Worm (Caenorhabditis elegans) whole organism, midembryonic: Measurements from ENCODE around the gene cdc-25.3.

Experiments used
- cog-1 ChIP-seq: sonication (generic microtip); optimal IDR thresholded peaks from 2 replicates; lab custom pipeline; 2016; ENCODE audit warnings: missing genetic modification characterization, missing compliant biosample characterization
- flt-1 ChIP-seq: fragments of 200-800 bp; sonication (Bioruptor generic); IDR thresholded peaks from 2 replicates; pipeline ENCODE4 v1.3.6; 2022; ENCODE audit warnings: missing genetic modification characterization, missing compliant biosample characterization
- klf-2 ChIP-seq: fragments of 200-800 bp; sonication (Bioruptor generic); conservative IDR thresholded peaks from 2 replicates; pipeline ENCODE4 v1.3.6; 2022; ENCODE audit warnings: missing genetic modification reagents, missing genetic modification characterization, missing compliant biosample characterization
- med-1 ChIP-seq: sonication (generic microtip); optimal IDR thresholded peaks from 2 replicates; lab custom pipeline; 2017; ENCODE audit warnings: missing genetic modification characterization, mild to moderate bottlenecking, missing compliant biosample characterization, antibody characterized with exemption, missing genetic modification reagents; ENCODE audit not compliant: insufficient read depth
- ref-1 ChIP-seq: fragments of 200-800 bp; sonication (Bioruptor generic); conservative IDR thresholded peaks from 2 replicates; pipeline ENCODE4 v1.3.6; 2022; ENCODE audit warnings: missing genetic modification reagents, missing genetic modification characterization, missing compliant biosample characterization
- tab-1 ChIP-seq: fragments of 200-800 bp; sonication (Bioruptor generic); IDR thresholded peaks from 2 replicates; pipeline ENCODE4 v1.3.6; 2022; ENCODE audit warnings: missing genetic modification characterization, missing compliant biosample characterization
- ztf-23 ChIP-seq: fragments of 200-800 bp; sonication (Bioruptor generic); IDR thresholded peaks from 2 replicates; pipeline ENCODE4 v1.3.6; 2022; ENCODE audit warnings: missing genetic modification reagents, missing genetic modification characterization, missing compliant biosample characterization
- ztf-29 ChIP-seq: fragments of 200-800 bp; sonication (Bioruptor generic); IDR thresholded peaks from 2 replicates; pipeline ENCODE4 v1.3.6; 2022; ENCODE audit warnings: missing genetic modification reagents, missing genetic modification characterization, missing compliant biosample characterization

DNA sequence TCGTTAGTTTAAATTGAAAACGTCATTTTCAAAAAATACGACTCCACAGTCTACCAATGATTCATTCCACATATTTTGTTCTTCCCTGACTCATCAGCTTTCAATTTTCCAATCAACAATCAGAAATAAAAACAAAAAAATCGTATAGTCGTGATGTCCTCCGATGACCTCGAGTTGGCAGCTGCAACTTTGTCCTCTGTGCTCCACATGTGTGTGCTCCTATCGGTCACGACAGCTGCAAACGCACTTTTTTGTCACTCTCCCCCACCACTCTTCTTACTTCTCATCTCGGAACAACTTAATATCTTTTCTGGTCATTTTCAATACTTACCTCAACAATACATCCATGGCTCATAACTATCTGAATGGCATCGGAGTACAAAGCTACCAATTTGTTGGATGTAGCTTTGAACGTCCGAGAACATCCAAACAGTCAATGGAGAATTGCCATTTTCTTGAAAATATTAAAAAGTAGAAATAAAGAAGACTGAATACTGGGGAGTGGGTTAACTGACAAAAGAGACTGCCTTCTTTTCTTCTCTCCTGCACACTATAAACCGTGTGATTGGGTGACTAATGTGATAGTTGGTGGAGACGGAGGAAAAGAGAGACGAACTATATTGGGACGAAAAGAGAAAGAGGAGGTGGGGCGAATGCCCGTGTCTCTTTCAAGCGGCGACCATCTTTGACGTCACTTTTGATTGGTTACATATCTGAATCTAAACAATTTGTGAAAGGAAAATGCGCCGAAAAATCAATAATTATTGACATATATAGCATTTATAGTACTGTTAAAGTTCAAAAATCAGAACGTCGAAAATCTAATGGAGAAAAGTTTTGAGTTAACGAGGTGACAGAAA lies 50.5 kb downstream of the cdc-25.3 start:
- TF ChIP-seq klf-2 (GFP tag; lab: Robert Waterston, UW) (no peak), flt-1 (no peak), tab-1 (GFP tag; lab: Robert Waterston, UW) (no peak), med-1 (GFP tag; lab: Kevin White, UChicago) (no peak), ztf-29 (no peak), ztf-23 (no peak), cog-1 (tag; lab: Kevin White, UChicago) (no peak), ref-1 (GFP tag; lab: Robert Waterston, UW) (no peak)
